Fruit fly (Drosophila melanogaster) whole organism, adult: ENCODE measurements around the gene CG45067.

Source experiments
- CG14711 ChIP-seq: fragments of 200-800 bp; sonication (Bioruptor generic); optimal IDR thresholded peaks from 2 replicates; lab custom pipeline; 2018; ENCODE audit warnings: missing biosample characterization, mild to moderate bottlenecking, missing genetic modification characterization, moderate library complexity
- CG1620 ChIP-seq: fragments of 200-800 bp; sonication (Bioruptor generic); optimal IDR thresholded peaks from 2 replicates; lab custom pipeline; 2016; ENCODE audit warnings: missing biosample characterization, missing genetic modification characterization
- CG5204 ChIP-seq: fragments of 200-800 bp; sonication (Bioruptor generic); optimal IDR thresholded peaks from 2 replicates; lab custom pipeline; 2016; ENCODE audit warnings: missing biosample characterization, missing genetic modification characterization
- CG7045 ChIP-seq: fragments of 200-800 bp; sonication (Bioruptor generic); optimal IDR thresholded peaks from 2 replicates; lab custom pipeline; 2017; ENCODE audit warnings: missing biosample characterization, mild to moderate bottlenecking, missing genetic modification characterization
- Clk ChIP-seq: fragments of 200-800 bp; sonication (Bioruptor generic); optimal IDR thresholded peaks from 2 replicates; lab custom pipeline; 2017; ENCODE audit warnings: missing biosample characterization, missing genetic modification characterization
- Hr96 ChIP-seq: fragments of 200-800 bp; sonication (Bioruptor generic); optimal IDR thresholded peaks from 2 replicates; lab custom pipeline; 2016; ENCODE audit warnings: missing biosample characterization, missing genetic modification characterization
- Mnt ChIP-seq: fragments of 200-800 bp; sonication (Bioruptor generic); optimal IDR thresholded peaks from 2 replicates; lab custom pipeline; 2016; ENCODE audit warnings: missing biosample characterization, mild to moderate bottlenecking, missing genetic modification characterization
- bab1 ChIP-seq: fragments of 200-800 bp; sonication (Bioruptor generic); optimal IDR thresholded peaks from 3 replicates; lab custom pipeline; 2019; ENCODE audit warnings: missing biosample characterization, mild to moderate bottlenecking, missing genetic modification characterization, moderate library complexity
- cnc ChIP-seq, 2 experiments: fragments of >200 bp; optimal IDR thresholded peaks; 2 replicates each; lab custom pipeline; 2017
- kay ChIP-seq: fragments of 200-800 bp; sonication (Bioruptor generic); peaks from one replicate; lab custom pipeline; 2016; ENCODE audit warnings: missing biosample characterization, missing genetic modification characterization, borderline replicate concordance
- ovo ChIP-seq: fragments of 200-800 bp; sonication (Bioruptor generic); optimal IDR thresholded peaks from 2 replicates; lab custom pipeline; 2016; ENCODE audit warnings: missing biosample characterization, missing genetic modification characterization
- pad ChIP-seq: fragments of 200-800 bp; sonication (Bioruptor generic); optimal IDR thresholded peaks from 3 replicates; lab custom pipeline; 2017; ENCODE audit warnings: missing biosample characterization, missing genetic modification characterization, mild to moderate bottlenecking, moderate library complexity, missing genetic modification reagents
- tj ChIP-seq: fragments of 200-800 bp; sonication (Bioruptor generic); optimal IDR thresholded peaks from 3 replicates; lab custom pipeline; 2017; ENCODE audit warnings: missing biosample characterization, mild to moderate bottlenecking, missing genetic modification characterization, moderate library complexity

- TF ChIP-seq CG1620 (GFP tag; lab: Kevin White, UChicago) (peak; percentile 27), ovo (GFP tag; lab: Kevin White, UChicago) (no peak), Mnt (peak; percentile 57), Clk (GFP tag; lab: Kevin White, UChicago) (no peak), tj (peak; percentile 59), pad (GFP tag; lab: Kevin White, UChicago) (no peak), kay (GFP tag; lab: Kevin White, UChicago) (no peak), CG14711 (peak; percentile 98), CG5204 (GFP tag; lab: Kevin White, UChicago) (no peak), cnc (optimal IDR thresholded peaks at IDR 0.05; lab: Kevin White, UChicago) (no peak), bab1 (GFP tag; lab: Kevin White, UChicago) (peak; percentile 55), Hr96 (GFP tag; lab: Kevin White, UChicago) (no peak), CG7045 (peak; percentile 21)
Observed at dm6 chr3L:3143383-3143962, 29.2 kb upstream of the CG45067 start, which contains the start of the genes CG11537 and Alg2.
